Worm (Caenorhabditis elegans): ENCODE results near the gene hrg-9.

DNA sequence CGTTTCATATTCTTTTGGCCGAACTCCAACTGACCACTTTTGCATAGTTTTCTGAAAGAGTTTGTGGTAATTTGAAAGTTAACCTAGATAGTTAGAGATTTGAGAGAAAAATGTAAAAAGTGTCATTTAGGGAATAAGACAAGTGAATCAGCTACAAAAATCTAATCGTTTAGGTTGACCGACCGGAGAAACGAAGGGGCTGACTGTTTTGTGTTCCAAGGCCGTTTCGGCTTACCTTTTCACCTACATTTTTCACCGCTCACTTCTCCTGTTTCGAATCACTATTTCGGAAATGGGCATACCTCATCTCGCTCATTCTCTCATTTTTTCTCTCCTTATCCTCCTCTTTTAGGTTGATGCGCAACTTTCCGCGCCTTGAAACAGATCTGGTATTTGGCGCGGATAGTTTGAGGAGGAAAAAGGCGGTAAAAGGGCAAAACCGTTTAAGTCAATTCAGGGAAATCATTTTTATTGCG, 2.0 kb downstream of the hrg-9 start, which contains the start of gene mpst-7:
- TF ChIP-seq flt-1 (GFP tag; IDR thresholded peaks at IDR 0.05): no peak
- TF ChIP-seq pes-1 (GFP tag; IDR thresholded peaks at IDR 0.05): no peak
- TF ChIP-seq ama-1 (optimal IDR thresholded peaks at IDR 0.05): no peak
- TF ChIP-seq hnd-1 (tag; optimal IDR thresholded peaks at IDR 0.05): no peak
- no peak for TF ChIP-seq tra-4 (tag; optimal IDR thresholded peaks at IDR 0.05)
- TF ChIP-seq hmg-4 (GFP tag; optimal IDR thresholded peaks at IDR 0.05): no peak
- no peak for TF ChIP-seq ets-7 (tag; optimal IDR thresholded peaks at IDR 0.05)
- TF ChIP-seq aly-1 (tag; optimal IDR thresholded peaks at IDR 0.05): no peak
- TF ChIP-seq ceh-13 (GFP tag; optimal IDR thresholded peaks at IDR 0.05): no peak

All from whole organism, early embryonic.